Fruit fly (Drosophila melanogaster) whole organism, embryonic: ENCODE results near the gene CG2889.

Experiments
- Blimp-1 ChIP-seq: fragments of 200-800 bp; sonication (Bioruptor generic); optimal IDR thresholded peaks from 3 replicates; lab custom pipeline; 2018; ENCODE audit warnings: missing biosample characterization, missing genetic modification characterization, mild to moderate bottlenecking, moderate library complexity, missing genetic modification reagents
- CG11456 ChIP-seq: fragments of 200-800 bp; sonication (Bioruptor generic); IDR thresholded peaks from 3 replicates; pipeline ENCODE4 v1.3.6; 2022; ENCODE audit warnings: missing biosample characterization, missing genetic modification characterization
- CG12219 ChIP-seq: fragments of 200-800 bp; sonication (Bioruptor generic); optimal IDR thresholded peaks from 3 replicates; lab custom pipeline; 2018; ENCODE audit warnings: missing biosample characterization, mild to moderate bottlenecking, missing genetic modification characterization
- CG12236 ChIP-seq: fragments of 200-800 bp; sonication (Bioruptor generic); optimal IDR thresholded peaks from 2 replicates; lab custom pipeline; 2016; ENCODE audit warnings: missing biosample characterization, missing genetic modification characterization
- CG12744 ChIP-seq: fragments of 200-800 bp; sonication (Bioruptor generic); optimal IDR thresholded peaks from 2 replicates; lab custom pipeline; 2016; ENCODE audit warnings: missing biosample characterization, missing genetic modification characterization
- CG13287 ChIP-seq: fragments of 200-800 bp; sonication (Bioruptor generic); IDR thresholded peaks from 2 replicates; pipeline ENCODE4 v1.3.6; 2022; ENCODE audit warnings: missing biosample characterization, missing genetic modification characterization; ENCODE audit not compliant: partially characterized antibody
- CG15269 ChIP-seq: fragments of 200-800 bp; sonication (Bioruptor generic); optimal IDR thresholded peaks from 2 replicates; lab custom pipeline; 2018; ENCODE audit warnings: missing biosample characterization, mild to moderate bottlenecking, missing genetic modification characterization, moderate library complexity
- CG1792 ChIP-seq: fragments of 200-800 bp; sonication (Bioruptor generic); optimal IDR thresholded peaks from 2 replicates; lab custom pipeline; 2016; ENCODE audit warnings: missing biosample characterization, missing genetic modification characterization
- CG31365 ChIP-seq: fragments of 200-800 bp; sonication (Bioruptor generic); optimal IDR thresholded peaks from 2 replicates; lab custom pipeline; 2018; ENCODE audit warnings: missing biosample characterization, mild to moderate bottlenecking, missing genetic modification characterization
- CG3847 ChIP-seq: fragments of 200-800 bp; sonication (Bioruptor generic); IDR thresholded peaks from 2 replicates; pipeline ENCODE4 v1.3.6; 2022; ENCODE audit warnings: missing biosample characterization, missing genetic modification characterization
- CG3995 ChIP-seq: fragments of 200-800 bp; sonication (Bioruptor generic); optimal IDR thresholded peaks from 3 replicates; lab custom pipeline; 2016; ENCODE audit warnings: missing biosample characterization, missing genetic modification characterization
- CG4328 ChIP-seq: fragments of 200-800 bp; sonication (Bioruptor generic); optimal IDR thresholded peaks from 3 replicates; lab custom pipeline; 2017; ENCODE audit warnings: missing biosample characterization, missing genetic modification reagents, missing genetic modification characterization
- CG4360 ChIP-seq: fragments of 200-800 bp; sonication (Bioruptor generic); IDR thresholded peaks from 2 replicates; pipeline ENCODE4 v1.3.6; 2022; ENCODE audit warnings: missing biosample characterization, missing genetic modification characterization
- CG4424 ChIP-seq: fragments of 200-800 bp; sonication (Bioruptor generic); optimal IDR thresholded peaks from 3 replicates; lab custom pipeline; 2016; ENCODE audit warnings: missing biosample characterization, missing genetic modification characterization
- CG6272 ChIP-seq: fragments of 200-800 bp; sonication (Bioruptor generic); IDR thresholded peaks from 2 replicates; pipeline ENCODE4 v1.3.6; 2022; ENCODE audit warnings: missing biosample characterization, missing genetic modification characterization
- CG6689 ChIP-seq: fragments of 200-800 bp; sonication (Bioruptor generic); IDR thresholded peaks from 2 replicates; pipeline ENCODE4 v1.3.6; 2022; ENCODE audit warnings: missing biosample characterization, missing genetic modification characterization
- CG7928 ChIP-seq: fragments of 200-800 bp; sonication (Bioruptor generic); optimal IDR thresholded peaks from 2 replicates; lab custom pipeline; 2017; ENCODE audit warnings: missing biosample characterization, mild to moderate bottlenecking, missing genetic modification characterization
- CG8924 ChIP-seq: fragments of 200-800 bp; optimal IDR thresholded peaks from 3 replicates; lab custom pipeline; 2019; ENCODE audit warnings: missing biosample characterization, mild to moderate bottlenecking, missing genetic modification characterization, moderate library complexity
- CG9932 ChIP-seq: fragments of 200-800 bp; sonication (Bioruptor generic); IDR thresholded peaks from 2 replicates; pipeline ENCODE4 v1.3.6; 2022; ENCODE audit warnings: missing biosample characterization, missing genetic modification characterization
- D19B ChIP-seq: fragments of 200-800 bp; sonication (Bioruptor generic); optimal IDR thresholded peaks from 2 replicates; lab custom pipeline; 2017; ENCODE audit warnings: missing biosample characterization, mild to moderate bottlenecking, missing genetic modification characterization
- Hand ChIP-seq: fragments of 200-800 bp; sonication (Bioruptor generic); optimal IDR thresholded peaks from 2 replicates; lab custom pipeline; 2017; ENCODE audit warnings: mild to moderate bottlenecking, missing biosample characterization, missing genetic modification reagents, missing genetic modification characterization
- Hmx ChIP-seq: fragments of 200-800 bp; sonication (Bioruptor generic); optimal IDR thresholded peaks from 2 replicates; lab custom pipeline; 2016; ENCODE audit warnings: missing biosample characterization, missing genetic modification characterization
- Max ChIP-seq: fragments of 200-800 bp; sonication (Bioruptor generic); optimal IDR thresholded peaks from 2 replicates; lab custom pipeline; 2016; ENCODE audit warnings: missing biosample characterization, mild to moderate bottlenecking, missing genetic modification characterization
- Neu2 ChIP-seq: fragments of 200-800 bp; sonication (Bioruptor generic); optimal IDR thresholded peaks from 3 replicates; lab custom pipeline; 2016; ENCODE audit warnings: missing biosample characterization, missing genetic modification characterization, borderline replicate concordance
- PHDP ChIP-seq: fragments of 200-800 bp; sonication (Bioruptor generic); optimal IDR thresholded peaks from 3 replicates; lab custom pipeline; 2018; ENCODE audit warnings: missing biosample characterization, mild to moderate bottlenecking, missing genetic modification characterization, moderate library complexity
- Sin3A ChIP-seq: fragments of >200 bp; optimal IDR thresholded peaks from 2 replicates; lab custom pipeline; 2018
- Sox100B ChIP-seq: fragments of 200-800 bp; sonication (Bioruptor generic); optimal IDR thresholded peaks from 3 replicates; lab custom pipeline; 2018; ENCODE audit warnings: missing biosample characterization, mild to moderate bottlenecking, missing genetic modification characterization
- Usf ChIP-seq: fragments of 200-800 bp; sonication (Bioruptor generic); optimal IDR thresholded peaks from 2 replicates; lab custom pipeline; 2017; ENCODE audit warnings: missing genotype, missing biosample characterization, missing genetic modification characterization
- bcd ChIP-seq: fragments of 200-800 bp; sonication (Bioruptor generic); optimal IDR thresholded peaks from 2 replicates; lab custom pipeline; 2017; ENCODE audit warnings: missing biosample characterization, mild to moderate bottlenecking, missing genetic modification characterization
- bsh ChIP-seq, 2 experiments: fragments of 200-800 bp; sonication (Bioruptor generic); optimal IDR thresholded peaks; 2 replicates each; lab custom pipeline; 2017 to 2018; ENCODE audit warnings: mild to moderate bottlenecking in 2 of 2, missing biosample characterization in 2 of 2, missing genetic modification characterization in 2 of 2, moderate library complexity in 1 of 2
- cad ChIP-seq: fragments of >200 bp; optimal IDR thresholded peaks from 2 replicates; lab custom pipeline; 2017; ENCODE audit warnings: missing biosample characterization, missing genetic modification characterization
- cato ChIP-seq: fragments of 200-800 bp; sonication (Bioruptor generic); optimal IDR thresholded peaks from 2 replicates; lab custom pipeline; 2016; ENCODE audit warnings: missing biosample characterization, missing genetic modification characterization, borderline replicate concordance
- chif ChIP-seq, 2 experiments: fragments of 200-800 bp; sonication (Bioruptor generic); optimal IDR thresholded peaks; 3 replicates each; lab custom pipeline; 2016; ENCODE audit warnings: missing biosample characterization in 2 of 2, missing genetic modification characterization in 2 of 2
- chinmo ChIP-seq: fragments of 200-800 bp; sonication (Bioruptor generic); IDR thresholded peaks from 4 replicates; pipeline ENCODE4 v1.3.6; 2022; ENCODE audit warnings: missing biosample characterization, missing genetic modification characterization; ENCODE audit not compliant: partially characterized antibody
- croc ChIP-seq: fragments of 200-800 bp; sonication (Bioruptor generic); conservative IDR thresholded peaks from 3 replicates; pipeline ENCODE4 v1.3.6; 2022; ENCODE audit warnings: missing biosample characterization, missing genetic modification characterization
- dan ChIP-seq: fragments of 200-800 bp; sonication (Bioruptor generic); IDR thresholded peaks from 2 replicates; pipeline ENCODE4 v1.3.6; 2022; ENCODE audit warnings: missing biosample characterization, missing genetic modification characterization
- dm ChIP-seq: fragments of 200-800 bp; sonication (Bioruptor generic); optimal IDR thresholded peaks from 3 replicates; lab custom pipeline; 2016; ENCODE audit warnings: missing biosample characterization, missing genetic modification characterization
- ewg ChIP-seq: fragments of 200-800 bp; sonication (Bioruptor generic); optimal IDR thresholded peaks from 3 replicates; lab custom pipeline; 2017; ENCODE audit warnings: mild to moderate bottlenecking, missing biosample characterization, missing genetic modification reagents, missing genetic modification characterization
- gcm ChIP-seq: fragments of 200-800 bp; sonication (Bioruptor generic); optimal IDR thresholded peaks from 2 replicates; lab custom pipeline; 2019; ENCODE audit warnings: missing biosample characterization, mild to moderate bottlenecking, missing genetic modification characterization, moderate library complexity
- grn ChIP-seq: fragments of 200-800 bp; sonication (Bioruptor generic); optimal IDR thresholded peaks from 3 replicates; lab custom pipeline; 2017; ENCODE audit warnings: missing biosample characterization, missing genetic modification characterization
- ind ChIP-seq: fragments of 200-800 bp; sonication (Bioruptor generic); optimal IDR thresholded peaks from 3 replicates; lab custom pipeline; 2016; ENCODE audit warnings: missing biosample characterization, missing genetic modification characterization
- jigr1 ChIP-seq: fragments of 200-800 bp; sonication (Bioruptor generic); IDR thresholded peaks from 3 replicates; pipeline ENCODE4 v1.3.6; 2022; ENCODE audit warnings: missing biosample characterization, missing genetic modification characterization
- knrl ChIP-seq: fragments of 200-800 bp; sonication (Bioruptor generic); IDR thresholded peaks from 3 replicates; pipeline ENCODE4 v1.3.6; 2022; ENCODE audit warnings: missing biosample characterization, missing genetic modification characterization; ENCODE audit not compliant: partially characterized antibody
- lbe ChIP-seq: fragments of 200-800 bp; sonication (Bioruptor generic); optimal IDR thresholded peaks from 2 replicates; lab custom pipeline; 2016; ENCODE audit warnings: missing biosample characterization, mild to moderate bottlenecking, missing genetic modification characterization
- mld ChIP-seq: fragments of 200-800 bp; sonication (Bioruptor generic); IDR thresholded peaks from 3 replicates; pipeline ENCODE4 v1.3.6; 2022; ENCODE audit warnings: missing biosample characterization, missing genetic modification characterization; ENCODE audit not compliant: partially characterized antibody
- run ChIP-seq: fragments of 200-800 bp; sonication (Bioruptor generic); optimal IDR thresholded peaks from 3 replicates; lab custom pipeline; 2018; ENCODE audit warnings: missing biosample characterization, mild to moderate bottlenecking, missing genetic modification characterization
- slbo ChIP-seq: fragments of 200-800 bp; sonication (Bioruptor generic); IDR thresholded peaks from 2 replicates; pipeline ENCODE4 v1.3.6; 2022; ENCODE audit warnings: missing biosample characterization, missing genetic modification characterization
- tll ChIP-seq, 2 experiments: fragments of 200-800 bp in 1 of 2; fragments of >200 bp in 1 of 2; sonication (Bioruptor generic) in 1 of 2; optimal IDR thresholded peaks; 2 replicates each; lab custom pipeline; 2017 to 2019; ENCODE audit warnings: missing biosample characterization in 2 of 2, missing genetic modification characterization in 2 of 2, mild to moderate bottlenecking in 1 of 2, moderate library complexity in 1 of 2
- tup ChIP-seq: fragments of 200-800 bp; sonication (Bioruptor generic); optimal IDR thresholded peaks from 2 replicates; lab custom pipeline; 2016; ENCODE audit warnings: missing biosample characterization, mild to moderate bottlenecking, missing genetic modification characterization, moderate library complexity
- tx ChIP-seq: fragments of 200-800 bp; sonication (Bioruptor generic); optimal IDR thresholded peaks from 2 replicates; lab custom pipeline; 2016; ENCODE audit warnings: missing biosample characterization, missing genetic modification characterization

Gene CG2889

DNA sequence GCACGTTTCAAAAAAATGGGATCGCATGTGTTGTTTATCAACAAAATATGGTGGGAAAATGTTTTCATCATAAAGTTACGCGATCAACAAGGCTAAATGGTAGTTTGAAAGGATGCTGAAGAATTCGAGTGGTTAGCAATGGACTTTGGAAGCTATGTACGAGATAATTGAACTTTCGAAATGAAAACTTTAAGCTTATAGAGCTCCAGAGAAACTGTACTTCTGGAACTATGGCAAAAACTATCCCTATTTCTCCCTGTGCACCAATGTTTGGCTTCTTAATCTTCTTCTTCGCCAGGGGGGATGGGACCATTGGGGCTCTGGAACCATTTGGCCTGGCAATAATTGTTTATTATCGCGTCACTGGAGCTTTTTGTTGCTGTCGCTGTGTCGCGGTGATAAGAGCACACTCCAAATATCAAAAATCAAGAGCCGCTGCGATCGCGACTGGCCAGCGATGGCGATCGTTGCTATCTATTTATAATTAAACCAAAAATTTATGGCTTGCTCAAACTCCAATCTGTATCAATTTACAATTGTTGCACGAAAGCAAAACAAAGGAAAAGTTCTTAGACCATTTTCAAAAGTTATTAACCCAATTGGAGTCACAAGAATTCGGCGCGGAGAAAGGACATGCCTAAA, 14.3 kb downstream of the CG2889 start (continued):
- TF ChIP-seq slbo (peak; percentile 49; the same call in 1 of the 2 replicates), CG12219 (GFP tag; lab: Kevin White, UChicago) (no peak), CG9932 (GFP tag; lab: Robert Waterston, UW) (peak; percentile 48; the same call in 1 of the 2 replicates), Usf (GFP tag; lab: Kevin White, UChicago) (peak; percentile 28), chif (GFP tag; optimal IDR thresholded peaks at IDR 0.05; lab: Kevin White, UChicago) (peak in 1 of 2 experiments; percentile 7), bcd (GFP tag; lab: Kevin White, UChicago) (peak; percentile 51), cad (no peak), tx (no peak), CG12744 (no peak), Max (no peak), run (tag; lab: Kevin White, UChicago) (no peak), CG13287 (GFP tag; lab: Robert Waterston, UW) (no peak), CG12236 (GFP tag; lab: Kevin White, UChicago) (no peak), Sox100B (GFP tag; lab: Kevin White, UChicago) (no peak), CG4328 (GFP tag; lab: Kevin White, UChicago) (no peak), CG1792 (no peak), grn (peak; percentile 72), tup (no peak), PHDP (tag; lab: Kevin White, UChicago) (peak; percentile 47), chinmo (GFP tag; lab: Robert Waterston, UW) (no peak), tll (GFP tag; optimal IDR thresholded peaks at IDR 0.05; lab: Kevin White, UChicago) (no peak), Sin3A (no peak), CG11456 (GFP tag; lab: Robert Waterston, UW) (no peak), CG15269 (tag; lab: Kevin White, UChicago) (peak; percentile 59), CG7928 (GFP tag; lab: Kevin White, UChicago) (no peak), gcm (GFP tag; lab: Kevin White, UChicago) (no peak), cato (GFP tag; lab: Kevin White, UChicago) (no peak), Neu2 (no peak), D19B (GFP tag; lab: Kevin White, UChicago) (peak; percentile 41), dm (GFP tag; lab: Kevin White, UChicago) (peak; percentile 3), bsh (GFP tag; optimal IDR thresholded peaks at IDR 0.05; lab: Kevin White, UChicago) (no peak), croc (GFP tag; lab: Robert Waterston, UW) (no peak), Hand (GFP tag; lab: Kevin White, UChicago) (peak; percentile 51), mld (GFP tag; lab: Robert Waterston, UW) (no peak), CG3995 (GFP tag; lab: Kevin White, UChicago) (peak; percentile 15), Blimp-1 (no peak), Hmx (GFP tag; lab: Kevin White, UChicago) (no peak), jigr1 (GFP tag; lab: Robert Waterston, UW) (no peak), CG4360 (GFP tag; lab: Robert Waterston, UW) (no peak), ewg (no peak), CG6689 (GFP tag; lab: Robert Waterston, UW) (no peak), CG3847 (GFP tag; lab: Robert Waterston, UW) (peak; percentile 44), CG4424 (peak; percentile 5), CG31365 (tag; lab: Kevin White, UChicago) (no peak), CG6272 (no peak), CG8924 (peak; percentile 54), knrl (no peak), ind (peak; percentile 53), dan (GFP tag; lab: Robert Waterston, UW) (no peak), lbe (GFP tag; lab: Kevin White, UChicago) (no peak)
